Worm (Caenorhabditis elegans) whole organism, young adult: ENCODE results near the gene efn-3.
"Not testable (repeated sequence)": the region's sequence is repeated elsewhere in the genome, so short reads cannot be mapped to it uniquely, and the experiment has no call there.

Experiments used
- B0261.1 ChIP-seq: sonication (generic microtip); optimal IDR thresholded peaks from 2 replicates; lab custom pipeline; 2016; ENCODE audit warnings: mild to moderate bottlenecking, missing genetic modification characterization, moderate library complexity, missing compliant biosample characterization
- B0336.3 ChIP-seq: fragments of 200-800 bp; sonication (Bioruptor generic); IDR thresholded peaks from 2 replicates; pipeline ENCODE4 v1.3.6; 2022; ENCODE audit warnings: missing genetic modification characterization, missing compliant biosample characterization
- D2030.7 ChIP-seq: fragments of 200-800 bp; sonication (Bioruptor generic); IDR thresholded peaks from 2 replicates; pipeline ENCODE4 v1.3.6; 2022; ENCODE audit warnings: missing genetic modification reagents, missing genetic modification characterization, missing compliant biosample characterization
- F10E7.11 ChIP-seq: sonication (generic microtip); optimal IDR thresholded peaks from 2 replicates; lab custom pipeline; 2017; ENCODE audit warnings: mild to moderate bottlenecking, missing genetic modification characterization, moderate library complexity, missing compliant biosample characterization
- F23B12.7 ChIP-seq: sonication (generic microtip); optimal IDR thresholded peaks from 2 replicates; lab custom pipeline; 2017; ENCODE audit warnings: missing genetic modification characterization, mild to moderate bottlenecking, missing compliant biosample characterization, antibody characterized with exemption, moderate library complexity; ENCODE audit not compliant: insufficient read depth
- F49E8.2 ChIP-seq: sonication (generic microtip); optimal IDR thresholded peaks from 3 replicates; lab custom pipeline; 2017; ENCODE audit warnings: missing genetic modification characterization, mild to moderate bottlenecking, missing compliant biosample characterization, antibody characterized with exemption, moderate library complexity; ENCODE audit not compliant: insufficient read depth
- F52B5.7 ChIP-seq: sonication (generic microtip); optimal IDR thresholded peaks from 2 replicates; lab custom pipeline; 2016; ENCODE audit warnings: mild to moderate bottlenecking, missing genetic modification characterization, missing compliant biosample characterization
- T26A5.8 ChIP-seq: sonication (generic microtip); optimal IDR thresholded peaks from 2 replicates; lab custom pipeline; 2016; ENCODE audit warnings: missing genetic modification characterization, missing compliant biosample characterization
- Y53G8AR.9 ChIP-seq: fragments of 200-800 bp; sonication (Bioruptor generic); conservative IDR thresholded peaks from 2 replicates; pipeline ENCODE4 v1.3.6; 2022; ENCODE audit warnings: missing genetic modification reagents, missing genetic modification characterization, missing compliant biosample characterization
- ama-1 ChIP-seq, 3 experiments: fragments of 150-350 bp in 1 of 3; sonication (generic microtip) in 2 of 3; optimal IDR thresholded peaks; 2 replicates each; lab custom pipeline; 2014 to 2018; ENCODE audit warnings: missing biosample characterization in 2 of 3, missing genetic modification characterization in 2 of 3, missing genetic modification reagents in 2 of 3
- aptf-2 ChIP-seq: fragments of 200-800 bp; sonication (Bioruptor generic); conservative IDR thresholded peaks from 2 replicates; pipeline ENCODE4 v1.3.6; 2022; ENCODE audit warnings: missing genetic modification reagents, missing genetic modification characterization, missing compliant biosample characterization
- attf-5 ChIP-seq: fragments of 200-800 bp; sonication (Bioruptor generic); optimal IDR thresholded peaks from 2 replicates; lab custom pipeline; 2018; ENCODE audit warnings: mild to moderate bottlenecking, missing genetic modification characterization, missing compliant biosample characterization
- bed-2 ChIP-seq: fragments of 200-800 bp; sonication (Bioruptor generic); IDR thresholded peaks from 2 replicates; pipeline ENCODE4 v1.3.6; 2022; ENCODE audit warnings: missing genetic modification reagents, missing genetic modification characterization, missing compliant biosample characterization
- ceh-100 ChIP-seq: fragments of 200-800 bp; sonication (Bioruptor generic); IDR thresholded peaks from 2 replicates; pipeline ENCODE4 v1.3.6; 2022; ENCODE audit warnings: missing genetic modification reagents, missing genetic modification characterization, missing compliant biosample characterization
- die-1 ChIP-seq: sonication (generic microtip); optimal IDR thresholded peaks from 2 replicates; lab custom pipeline; 2016; ENCODE audit warnings: missing genotype, mild to moderate bottlenecking, missing genetic modification characterization, missing compliant biosample characterization
- dox-1 ChIP-seq: fragments of 200-800 bp; sonication (Bioruptor generic); IDR thresholded peaks from 2 replicates; pipeline ENCODE4 v1.3.6; 2022; ENCODE audit warnings: missing genetic modification reagents, missing genetic modification characterization, missing compliant biosample characterization
- efl-1 ChIP-seq: fragments of 150-350 bp; optimal IDR thresholded peaks from 2 replicates; lab custom pipeline; 2014; ENCODE audit warnings: missing biosample characterization, missing genetic modification reagents, missing genetic modification characterization
- egl-18 ChIP-seq: fragments of 200-800 bp; sonication (Bioruptor generic); IDR thresholded peaks from 2 replicates; pipeline ENCODE4 v1.3.6; 2022; ENCODE audit warnings: missing genetic modification reagents, missing genetic modification characterization, missing compliant biosample characterization
- egrh-3 ChIP-seq: fragments of 200-800 bp; sonication (Bioruptor generic); IDR thresholded peaks from 2 replicates; pipeline ENCODE4 v1.3.6; 2022; ENCODE audit warnings: missing genetic modification reagents, missing genetic modification characterization, missing compliant biosample characterization
- gei-17 ChIP-seq: fragments of 200-800 bp; sonication (Bioruptor generic); optimal IDR thresholded peaks from 2 replicates; lab custom pipeline; 2018; ENCODE audit warnings: mild to moderate bottlenecking, missing genetic modification characterization, missing compliant biosample characterization
- him-1 ChIP-seq: sonication (generic microtip); optimal IDR thresholded peaks from 2 replicates; lab custom pipeline; 2016; ENCODE audit warnings: missing genotype, missing genetic modification reagents, missing genetic modification characterization, missing compliant biosample characterization
- hrde-1 ChIP-seq: sonication (generic microtip); optimal IDR thresholded peaks from 2 replicates; lab custom pipeline; 2016; ENCODE audit warnings: missing genetic modification characterization, mild to moderate bottlenecking, missing compliant biosample characterization, moderate library complexity, missing genotype, missing genetic modification reagents, borderline replicate concordance
- lag-1 ChIP-seq: fragments of 200-800 bp; sonication (Bioruptor generic); IDR thresholded peaks from 2 replicates; pipeline ENCODE4 v1.3.6; 2022; ENCODE audit warnings: missing genetic modification reagents, missing genetic modification characterization, missing compliant biosample characterization
- let-526 ChIP-seq: fragments of 200-800 bp; sonication (Bioruptor generic); IDR thresholded peaks from 2 replicates; pipeline ENCODE4 v1.3.6; 2022; ENCODE audit warnings: missing genetic modification reagents, missing genetic modification characterization, missing compliant biosample characterization
- let-607 ChIP-seq, 2 experiments: fragments of 200-800 bp in 1 of 2; sonication (Bioruptor generic) in 1 of 2; sonication (generic microtip) in 1 of 2; optimal IDR thresholded peaks; 2 replicates each; lab custom pipeline; 2016 to 2018; ENCODE audit warnings: mild to moderate bottlenecking in 2 of 2, missing compliant biosample characterization in 2 of 2, missing genetic modification characterization in 2 of 2, moderate library complexity in 2 of 2, missing genotype in 1 of 2
- lin-54 ChIP-seq: fragments of 200-800 bp; sonication (Bioruptor generic); optimal IDR thresholded peaks from 2 replicates; lab custom pipeline; 2018; ENCODE audit warnings: mild to moderate bottlenecking, missing genetic modification characterization, missing compliant biosample characterization
- lir-1 ChIP-seq: fragments of 200-800 bp; sonication (Bioruptor generic); conservative IDR thresholded peaks from 2 replicates; pipeline ENCODE4 v1.3.6; 2022; ENCODE audit warnings: missing genetic modification reagents, missing genetic modification characterization, missing compliant biosample characterization
- mes-4 ChIP-seq: sonication (generic microtip); optimal IDR thresholded peaks from 2 replicates; lab custom pipeline; 2016; ENCODE audit warnings: missing genotype, missing genetic modification characterization, missing compliant biosample characterization
- mxl-1 ChIP-seq: sonication (generic microtip); optimal IDR thresholded peaks from 2 replicates; lab custom pipeline; 2016; ENCODE audit warnings: missing genetic modification characterization, missing compliant biosample characterization
- nhr-27 ChIP-seq: fragments of 200-800 bp; sonication (Bioruptor generic); optimal IDR thresholded peaks from 2 replicates; lab custom pipeline; 2018; ENCODE audit warnings: mild to moderate bottlenecking, missing genetic modification characterization, moderate library complexity, missing compliant biosample characterization
- nhr-80 ChIP-seq: sonication (generic microtip); optimal IDR thresholded peaks from 2 replicates; lab custom pipeline; 2016; ENCODE audit warnings: missing genetic modification characterization, missing compliant biosample characterization
- nhr-90 ChIP-seq: sonication (generic microtip); optimal IDR thresholded peaks from 2 replicates; lab custom pipeline; 2016; ENCODE audit warnings: missing genotype, mild to moderate bottlenecking, missing genetic modification characterization, missing compliant biosample characterization
- pbrm-1 ChIP-seq: fragments of 200-800 bp; sonication (Bioruptor generic); IDR thresholded peaks from 2 replicates; pipeline ENCODE4 v1.3.6; 2022; ENCODE audit warnings: missing genetic modification reagents, missing genetic modification characterization, missing compliant biosample characterization
- rec-8 ChIP-seq, 2 experiments: sonication (generic microtip); optimal IDR thresholded peaks; 2 replicates each; lab custom pipeline; 2016; ENCODE audit warnings: mild to moderate bottlenecking in 2 of 2, missing genetic modification characterization in 2 of 2, missing genetic modification reagents in 2 of 2, missing genotype in 2 of 2, missing biosample characterization in 1 of 2, missing compliant biosample characterization in 1 of 2, moderate library complexity in 1 of 2
- repo-1 ChIP-seq: sonication (generic microtip); optimal IDR thresholded peaks from 2 replicates; lab custom pipeline; 2017; ENCODE audit warnings: mild to moderate bottlenecking, missing genetic modification characterization, missing compliant biosample characterization
- rpc-1 ChIP-seq, 2 experiments: fragments of 150-350 bp in 1 of 2; sonication (generic microtip) in 1 of 2; optimal IDR thresholded peaks; 2 replicates each; lab custom pipeline; 2014 to 2018; ENCODE audit warnings: missing biosample characterization in 1 of 2, missing genetic modification characterization in 1 of 2, missing genetic modification reagents in 1 of 2, missing genotype in 1 of 2
- sea-2 ChIP-seq: fragments of 200-800 bp; sonication (Bioruptor generic); IDR thresholded peaks from 2 replicates; pipeline ENCODE4 v1.3.6; 2022; ENCODE audit warnings: missing genetic modification characterization, missing compliant biosample characterization
- snpc-4 ChIP-seq, 5 experiments: fragments of 150-350 bp in 1 of 5; sonication (generic microtip) in 4 of 5; optimal IDR thresholded peaks; 2 replicates each; lab custom pipeline; 2014 to 2018; ENCODE audit warnings: missing genetic modification characterization in 5 of 5, missing biosample characterization in 3 of 5, antibody characterized with exemption in 2 of 5, mild to moderate bottlenecking in 2 of 5, missing compliant biosample characterization in 2 of 5, missing genotype in 2 of 5, moderate library complexity in 2 of 5, missing genetic modification reagents in 1 of 5
- somi-1 ChIP-seq: fragments of 200-800 bp; sonication (Bioruptor generic); optimal IDR thresholded peaks from 2 replicates; lab custom pipeline; 2018; ENCODE audit warnings: mild to moderate bottlenecking, missing genetic modification characterization, missing compliant biosample characterization
- tlf-1 ChIP-seq: fragments of 200-800 bp; sonication (Bioruptor generic); optimal IDR thresholded peaks from 2 replicates; lab custom pipeline; 2018; ENCODE audit warnings: mild to moderate bottlenecking, missing genetic modification characterization, missing compliant biosample characterization
- ztf-18 ChIP-seq: sonication (generic microtip); optimal IDR thresholded peaks from 2 replicates; lab custom pipeline; 2016; ENCODE audit warnings: missing genotype, mild to moderate bottlenecking, missing genetic modification characterization, missing compliant biosample characterization
- ztf-25 ChIP-seq: fragments of 200-800 bp; sonication (Bioruptor generic); IDR thresholded peaks from 2 replicates; pipeline ENCODE4 v1.3.6; 2022; ENCODE audit warnings: missing genetic modification reagents, missing genetic modification characterization, missing compliant biosample characterization
- ztf-26 ChIP-seq: sonication (generic microtip); optimal IDR thresholded peaks from 2 replicates; lab custom pipeline; 2017; ENCODE audit warnings: missing genetic modification characterization, missing compliant biosample characterization

efn-3 gene

DNA sequence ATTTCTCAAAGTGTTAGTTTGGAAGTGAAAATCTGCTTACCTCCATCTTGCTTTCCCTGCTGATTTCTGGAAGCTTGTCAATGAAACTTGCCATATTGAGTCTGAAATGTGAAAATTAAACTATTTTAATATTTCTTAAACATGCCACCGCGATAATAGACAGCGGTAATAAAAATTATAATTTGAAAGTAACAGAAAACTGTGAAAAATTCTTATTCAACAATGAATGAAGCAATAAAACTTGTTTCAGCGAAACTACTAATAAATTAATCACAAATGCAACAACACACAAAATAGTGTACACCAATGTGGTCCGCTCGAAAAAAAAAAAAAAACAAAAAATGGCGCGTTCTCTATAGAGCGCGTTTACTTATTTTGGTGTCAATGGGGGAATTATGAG is 25.7 kb downstream of the efn-3 start, which contains the start of gene F02D10.6:
TSS of gene F02D10.6 (minus strand) at position 101 of the 400 bp plus-strand sequence.
- TF ChIP-seq nhr-80 (no peak), snpc-4 (GFP tag; optimal IDR thresholded peaks at IDR 0.05; lab: Kevin White, UChicago) (no peak), snpc-4 (tag; optimal IDR thresholded peaks at IDR 0.05; lab: Kevin White, UChicago) (no peak), efl-1 (GFP tag; lab: Kevin White, UChicago) (peak; percentile 14)

DNA sequence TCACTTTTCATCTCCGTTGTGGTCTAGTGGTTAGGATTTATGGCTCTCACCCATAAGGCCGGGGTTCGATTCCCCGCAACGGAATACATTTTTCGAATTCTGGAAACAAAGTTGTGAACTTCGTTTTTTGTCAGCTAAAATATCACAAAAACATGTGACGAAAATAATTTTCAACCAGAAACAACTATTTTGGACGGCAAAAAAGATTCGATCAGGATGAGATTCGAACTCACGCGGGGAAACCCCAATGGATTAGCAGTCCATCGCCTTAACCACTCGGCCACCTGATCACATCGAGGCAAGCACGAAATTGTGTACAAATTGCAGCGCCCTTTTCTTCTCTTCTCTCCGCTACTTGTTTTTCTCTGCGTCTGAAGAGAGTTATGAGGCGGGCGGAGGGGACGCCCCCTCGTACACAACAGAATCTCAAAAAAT is 28.6 kb downstream of the efn-3 start:
- TF ChIP-seq rec-8 (tag; optimal IDR thresholded peaks at IDR 0.05; lab: Kevin White, UChicago) (peak; percentile 77 to 79), lag-1 (0 out of 2 replicates have a peak, but pooled peaks have one; percentile 7), mxl-1 (peak; percentile 89), snpc-4 (GFP tag; optimal IDR thresholded peaks at IDR 0.05; lab: Kevin White, UChicago) (peak; percentile 66), snpc-4 (tag; optimal IDR thresholded peaks at IDR 0.05; lab: Kevin White, UChicago) (peak in 3 of 4 experiments; percentile 68 to 80 (median 80)), egl-18 (GFP tag; lab: Robert Waterston, UW) (peak; percentile 76), ceh-100 (GFP tag; lab: Robert Waterston, UW) (0 out of 2 replicates have a peak, but pooled peaks have one; percentile 25), lin-54 (GFP tag; lab: Kevin White, UChicago) (peak; percentile 52), dox-1 (peak; percentile 93; the same call in 1 of the 2 replicates), Y53G8AR.9 (GFP tag; lab: Robert Waterston, UW) (peak; percentile 80), ztf-26 (tag; lab: Kevin White, UChicago) (peak; percentile 92), bed-2 (GFP tag; lab: Robert Waterston, UW) (0 out of 2 replicates have a peak, but pooled peaks have one; percentile 7), ztf-25 (GFP tag; lab: Robert Waterston, UW) (0 out of 2 replicates have a peak, but pooled peaks have one; percentile 55), sea-2 (peak; percentile 55; the same call in 1 of the 2 replicates), ztf-18 (tag; lab: Kevin White, UChicago) (peak; percentile 76), tlf-1 (peak; percentile 54), him-1 (peak; percentile 96), let-526 (GFP tag; lab: Robert Waterston, UW) (peak; percentile 56; the same call in 1 of the 2 replicates), F52B5.7 (tag; lab: Kevin White, UChicago) (peak; percentile 62), egrh-3 (GFP tag; lab: Robert Waterston, UW) (peak; percentile 47; the same call in 1 of the 2 replicates), mes-4 (tag; lab: Kevin White, UChicago) (peak; percentile 81), F10E7.11 (tag; lab: Kevin White, UChicago) (peak; percentile 64), F23B12.7 (peak; percentile 80), ama-1 (GFP tag; optimal IDR thresholded peaks at IDR 0.05; lab: Kevin White, UChicago) (peak; percentile 38 to 46), pbrm-1 (peak; percentile 92), attf-5 (peak; percentile 74), let-607 (tag; optimal IDR thresholded peaks at IDR 0.05; lab: Kevin White, UChicago) (peak; percentile 51 to 79), gei-17 (peak; percentile 79), B0336.3 (GFP tag; lab: Robert Waterston, UW) (peak; percentile 77; the same call in 1 of the 2 replicates), rpc-1 (optimal IDR thresholded peaks at IDR 0.05; lab: Kevin White, UChicago) (peak; percentile 94), rpc-1 (tag; optimal IDR thresholded peaks at IDR 0.05; lab: Kevin White, UChicago) (peak; percentile 97), aptf-2 (GFP tag; lab: Robert Waterston, UW) (0 out of 2 replicates have a peak, but pooled peaks have one; percentile 55), lir-1 (peak; percentile 48; the same call in 1 of the 2 replicates), die-1 (tag; lab: Kevin White, UChicago) (peak; percentile 95), nhr-27 (tag; lab: Kevin White, UChicago) (peak; percentile 51), hrde-1 (peak; percentile 72), B0261.1 (tag; lab: Kevin White, UChicago) (peak; percentile 98), T26A5.8 (tag; lab: Kevin White, UChicago) (peak; percentile 89), D2030.7 (GFP tag; lab: Robert Waterston, UW) (peak; percentile 91), repo-1 (peak; percentile 85), nhr-90 (peak; percentile 92), F49E8.2 (peak; percentile 44), somi-1 (GFP tag; lab: Kevin White, UChicago) (peak; percentile 84)
- not testable (repeated sequence) for TF ChIP-seq ama-1 (optimal IDR thresholded peaks at IDR 0.05; lab: Kevin White, UChicago)
